Fruit fly (Drosophila melanogaster): ENCODE measurements around the gene cav.
A peak's percentile ranks its signal among the peaks of the same experiment; 100 is the strongest.

cav gene

dm6 chr3R:24220845-24221244 is at the start of gene cav:
cav (plus strand) TSS chr3R:24221103.
- TF ChIP-seq Snoo (tag; optimal IDR thresholded peaks at IDR 0.05) = no peak
- no peak for TF ChIP-seq fd96Ca (GFP tag; IDR thresholded peaks at IDR 0.05)

dm6 chr3R:24172379-24172778 is 48.5 kb upstream of the cav start, which contains the start of gene CG13606:
CG13606 (plus strand) TSS chr3R:24172628.
- TF ChIP-seq rn (GFP tag; IDR thresholded peaks at IDR 0.05) = no peak
- TF ChIP-seq CG10348 (GFP tag; IDR thresholded peaks at IDR 0.05) = no peak
- peak; percentile 11; the same call in 1 of the 3 replicates for TF ChIP-seq CG4496 (GFP tag; IDR thresholded peaks at IDR 0.05)
- TF ChIP-seq D1 (tag; optimal IDR thresholded peaks at IDR 0.05) = no peak

- TF ChIP-seq Pif1B (GFP tag; optimal IDR thresholded peaks at IDR 0.05) (no peak), CG8159 (tag; optimal IDR thresholded peaks at IDR 0.05) (no peak), CG12605 (GFP tag; IDR thresholded peaks at IDR 0.05) (no peak), CG10348 (GFP tag; IDR thresholded peaks at IDR 0.05) (no peak), Snoo (tag; optimal IDR thresholded peaks at IDR 0.05) (no peak), rn (GFP tag; IDR thresholded peaks at IDR 0.05) (no peak), Ets98B (GFP tag; IDR thresholded peaks at IDR 0.05) (no peak), D1 (tag; optimal IDR thresholded peaks at IDR 0.05) (no peak), EcR (GFP tag; optimal IDR thresholded peaks at IDR 0.05) (no peak), CG34367 (tag; optimal IDR thresholded peaks at IDR 0.05) (no peak)
Measured at dm6 chr3R:24186188-24186587, 34.7 kb upstream of the cav start, which contains the start of gene mora. mora (plus strand) TSS chr3R:24186359.

- peak; percentile 81 for TF ChIP-seq Ets98B (GFP tag; IDR thresholded peaks at IDR 0.05)
- TF ChIP-seq CG34367 (tag; optimal IDR thresholded peaks at IDR 0.05) = peak; percentile 26
- no peak for TF ChIP-seq Snoo (tag; optimal IDR thresholded peaks at IDR 0.05)
- TF ChIP-seq CG17806 (tag; optimal IDR thresholded peaks at IDR 0.05) = peak; percentile 18
- no peak for TF ChIP-seq CG8159 (tag; optimal IDR thresholded peaks at IDR 0.05)
- TF ChIP-seq CG13204 (GFP tag; optimal IDR thresholded peaks at IDR 0.05) = no peak
- peak; percentile 91 for TF ChIP-seq fd96Ca (GFP tag; IDR thresholded peaks at IDR 0.05)
- TF ChIP-seq D1 (tag; optimal IDR thresholded peaks at IDR 0.05) = no peak
- TF ChIP-seq CG10348 (GFP tag; IDR thresholded peaks at IDR 0.05) = no peak
- no peak for TF ChIP-seq rn (GFP tag; IDR thresholded peaks at IDR 0.05)
- peak; percentile 57 for TF ChIP-seq CG15710 (tag; optimal IDR thresholded peaks at IDR 0.05)
- TF ChIP-seq EcR (GFP tag; optimal IDR thresholded peaks at IDR 0.05) = no peak
- TF ChIP-seq CG4496 (GFP tag; IDR thresholded peaks at IDR 0.05) = peak; percentile 61; the same call in 2 of the 3 replicates
- TF ChIP-seq CG8301 (tag; optimal IDR thresholded peaks at IDR 0.05) = peak; percentile 38
- TF ChIP-seq CG14655 (GFP tag; optimal IDR thresholded peaks at IDR 0.05) = no peak
- peak; percentile 33 for TF ChIP-seq Pif1B (GFP tag; optimal IDR thresholded peaks at IDR 0.05)
- TF ChIP-seq CG32121 (GFP tag; IDR thresholded peaks at IDR 0.05) = peak; percentile 77
- no peak for TF ChIP-seq CG12605 (GFP tag; IDR thresholded peaks at IDR 0.05)
- no peak for TF ChIP-seq CG9948 (tag; optimal IDR thresholded peaks at IDR 0.05)
Measured at dm6 chr3R:24188619-24189018, 32.3 kb upstream of the cav start, which contains the start of gene CG5515. CG5515 (minus strand) TSS chr3R:24188896.

- peak; percentile 96 for TF ChIP-seq CG17806 (tag; optimal IDR thresholded peaks at IDR 0.05)
- no peak for TF ChIP-seq D1 (tag; optimal IDR thresholded peaks at IDR 0.05)
- TF ChIP-seq CG10348 (GFP tag; IDR thresholded peaks at IDR 0.05) = peak; percentile 90
- TF ChIP-seq fd96Ca (GFP tag; IDR thresholded peaks at IDR 0.05) = peak; percentile 54; the same call in 2 of the 3 replicates
- TF ChIP-seq Ets98B (GFP tag; IDR thresholded peaks at IDR 0.05) = peak; percentile 93
- TF ChIP-seq CG14655 (GFP tag; optimal IDR thresholded peaks at IDR 0.05) = no peak
- peak; percentile 97 for TF ChIP-seq CG9948 (tag; optimal IDR thresholded peaks at IDR 0.05)
- peak; percentile 94 for TF ChIP-seq CG32121 (GFP tag; IDR thresholded peaks at IDR 0.05)
- no peak for TF ChIP-seq EcR (GFP tag; optimal IDR thresholded peaks at IDR 0.05)
- TF ChIP-seq CG12605 (GFP tag; IDR thresholded peaks at IDR 0.05) = peak; percentile 90
- peak; percentile 97 for TF ChIP-seq CG8159 (tag; optimal IDR thresholded peaks at IDR 0.05)
- TF ChIP-seq CG8301 (tag; optimal IDR thresholded peaks at IDR 0.05) = peak; percentile 95
- TF ChIP-seq Pif1B (GFP tag; optimal IDR thresholded peaks at IDR 0.05) = peak; percentile 88
- peak; percentile 83 for TF ChIP-seq rn (GFP tag; IDR thresholded peaks at IDR 0.05)
- TF ChIP-seq Pif1A (GFP tag; optimal IDR thresholded peaks at IDR 0.05) = no peak
- peak; percentile 96 for TF ChIP-seq CG15710 (tag; optimal IDR thresholded peaks at IDR 0.05)
- TF ChIP-seq Snoo (tag; optimal IDR thresholded peaks at IDR 0.05) = peak; percentile 94
- no peak for TF ChIP-seq CG13204 (GFP tag; optimal IDR thresholded peaks at IDR 0.05)
- TF ChIP-seq CG34367 (tag; optimal IDR thresholded peaks at IDR 0.05) = peak; percentile 94
- TF ChIP-seq CG4496 (GFP tag; IDR thresholded peaks at IDR 0.05) = peak; percentile 97
- TF ChIP-seq gl (tag; optimal IDR thresholded peaks at IDR 0.05) = peak; percentile 90
Measured at dm6 chr3R:24193373-24193879, 27.5 kb upstream of the cav start, which contains the start of the genes SMC6 and CG6204. SMC6 (minus strand) TSS chr3R:24193423. CG6204 (plus strand) TSS chr3R:24193832.

dm6 chr3R:24202723-24203122 is 18.2 kb upstream of the cav start:
- TF ChIP-seq CG4496 (GFP tag; IDR thresholded peaks at IDR 0.05) (no peak), fd96Ca (GFP tag; IDR thresholded peaks at IDR 0.05) (no peak), D1 (tag; optimal IDR thresholded peaks at IDR 0.05) (no peak), EcR (GFP tag; optimal IDR thresholded peaks at IDR 0.05) (no peak), Pif1B (GFP tag; optimal IDR thresholded peaks at IDR 0.05) (no peak), CG15710 (tag; optimal IDR thresholded peaks at IDR 0.05) (no peak), Snoo (tag; optimal IDR thresholded peaks at IDR 0.05) (no peak), CG17806 (tag; optimal IDR thresholded peaks at IDR 0.05) (no peak), gl (tag; optimal IDR thresholded peaks at IDR 0.05) (no peak), CG34367 (tag; optimal IDR thresholded peaks at IDR 0.05) (no peak), CG32121 (GFP tag; IDR thresholded peaks at IDR 0.05) (no peak)

All from whole organism, pupa.